Fruit fly (Drosophila melanogaster) whole organism, embryonic: ENCODE results near the gene RpL6.
A peak's percentile ranks its signal among the peaks of the same experiment; 100 is the strongest.

Experiments
- Aef1 ChIP-seq: fragments of 200-800 bp; sonication (Bioruptor generic); IDR thresholded peaks from 3 replicates; pipeline ENCODE4 v1.3.6; 2022; ENCODE audit warnings: missing biosample characterization, missing genetic modification characterization
- B-H1 ChIP-seq: fragments of 200-800 bp; sonication (Bioruptor generic); IDR thresholded peaks from 3 replicates; pipeline ENCODE4 v1.3.6; 2022; ENCODE audit warnings: missing biosample characterization, missing genetic modification characterization
- CG10543 ChIP-seq: fragments of 200-800 bp; sonication (Bioruptor generic); optimal IDR thresholded peaks from 3 replicates; lab custom pipeline; 2017; ENCODE audit warnings: missing biosample characterization, mild to moderate bottlenecking, missing genetic modification characterization, moderate library complexity
- CG12391 ChIP-seq: fragments of 200-800 bp; sonication (Bioruptor generic); optimal IDR thresholded peaks from 3 replicates; lab custom pipeline; 2018; ENCODE audit warnings: missing biosample characterization, mild to moderate bottlenecking, missing genetic modification characterization, moderate library complexity
- CG13296 ChIP-seq: fragments of 200-800 bp; sonication (Bioruptor generic); optimal IDR thresholded peaks from 3 replicates; lab custom pipeline; 2018; ENCODE audit warnings: missing biosample characterization, mild to moderate bottlenecking, missing genetic modification characterization
- CG14014 ChIP-seq: fragments of 200-800 bp; sonication (Bioruptor generic); IDR thresholded peaks from 2 replicates; pipeline ENCODE4 v1.3.6; 2022; ENCODE audit warnings: missing biosample characterization, missing genetic modification characterization
- CG14441 ChIP-seq: fragments of 200-800 bp; sonication (Bioruptor generic); IDR thresholded peaks from 2 replicates; pipeline ENCODE4 v1.3.6; 2022; ENCODE audit warnings: missing biosample characterization, missing genetic modification characterization
- CG15269 ChIP-seq: fragments of 200-800 bp; sonication (Bioruptor generic); optimal IDR thresholded peaks from 2 replicates; lab custom pipeline; 2018; ENCODE audit warnings: missing biosample characterization, mild to moderate bottlenecking, missing genetic modification characterization, moderate library complexity
- CG2712 ChIP-seq: fragments of 200-800 bp; optimal IDR thresholded peaks from 3 replicates; lab custom pipeline; 2019; ENCODE audit warnings: missing biosample characterization, mild to moderate bottlenecking, missing genetic modification characterization, moderate library complexity
- CG4730 ChIP-seq: fragments of 200-800 bp; sonication (Bioruptor generic); IDR thresholded peaks from 2 replicates; pipeline ENCODE4 v1.3.6; 2022; ENCODE audit warnings: missing biosample characterization, missing genetic modification characterization
- CG5180 ChIP-seq: fragments of 200-800 bp; sonication (Bioruptor generic); optimal IDR thresholded peaks from 3 replicates; lab custom pipeline; 2017; ENCODE audit warnings: missing biosample characterization, missing genetic modification characterization, mild to moderate bottlenecking, moderate library complexity, missing genetic modification reagents
- CG8089 ChIP-seq: fragments of 200-800 bp; sonication (Bioruptor generic); optimal IDR thresholded peaks from 3 replicates; lab custom pipeline; 2016; ENCODE audit warnings: missing biosample characterization, missing genetic modification characterization
- CG9876 ChIP-seq: fragments of 200-800 bp; sonication (Bioruptor generic); optimal IDR thresholded peaks from 2 replicates; lab custom pipeline; 2016; ENCODE audit warnings: missing biosample characterization, missing genetic modification characterization
- CoRest ChIP-seq: fragments of 200-800 bp; sonication (Bioruptor generic); optimal IDR thresholded peaks from 3 replicates; lab custom pipeline; 2018; ENCODE audit warnings: missing biosample characterization, mild to moderate bottlenecking, missing genetic modification characterization, moderate library complexity
- D ChIP-seq, 2 experiments: fragments of 200-800 bp in 1 of 2; fragments of >200 bp in 1 of 2; sonication (Bioruptor generic) in 1 of 2; optimal IDR thresholded peaks; 2 replicates in 1 of 2; 3 replicates in 1 of 2; lab custom pipeline; 2017; ENCODE audit warnings: mild to moderate bottlenecking in 1 of 2, missing biosample characterization in 1 of 2, missing genetic modification characterization in 1 of 2, missing genetic modification reagents in 1 of 2
- Dfd ChIP-seq, 2 experiments: fragments of >200 bp; optimal IDR thresholded peaks; 2 replicates each; lab custom pipeline; 2017; ENCODE audit warnings: missing biosample characterization in 2 of 2, missing genetic modification characterization in 2 of 2
- Dip2 ChIP-seq: fragments of 200-800 bp; sonication (Bioruptor generic); IDR thresholded peaks from 2 replicates; pipeline ENCODE4 v1.3.6; 2022; ENCODE audit warnings: missing biosample characterization, missing genetic modification characterization
- Dll ChIP-seq: fragments of 200-800 bp; sonication (Bioruptor generic); IDR thresholded peaks from 4 replicates; pipeline ENCODE4 v1.3.6; 2022; ENCODE audit warnings: missing biosample characterization, missing genetic modification characterization; ENCODE audit not compliant: partially characterized antibody
- Eip74EF ChIP-seq, 2 experiments: fragments of 200-800 bp in 1 of 2; fragments of >200 bp in 1 of 2; sonication (Bioruptor generic) in 1 of 2; optimal IDR thresholded peaks; 2 replicates each; lab custom pipeline; 2017 to 2019; ENCODE audit warnings: missing biosample characterization in 2 of 2, missing genetic modification characterization in 2 of 2, mild to moderate bottlenecking in 1 of 2, moderate library complexity in 1 of 2
- Elba2 ChIP-seq: fragments of 200-800 bp; sonication (Bioruptor generic); optimal IDR thresholded peaks from 3 replicates; lab custom pipeline; 2016; ENCODE audit warnings: missing biosample characterization, missing genetic modification characterization
- Gug ChIP-seq: fragments of 200-800 bp; sonication (Bioruptor generic); IDR thresholded peaks from 4 replicates; pipeline ENCODE4 v1.3.6; 2022; ENCODE audit warnings: missing biosample characterization, missing genetic modification characterization
- HHEX ChIP-seq: fragments of 200-800 bp; sonication (Bioruptor generic); optimal IDR thresholded peaks from 3 replicates; lab custom pipeline; 2017; ENCODE audit warnings: missing biosample characterization, mild to moderate bottlenecking, missing genetic modification characterization, missing genetic modification reagents
- HmgD ChIP-seq: fragments of 200-800 bp; sonication (Bioruptor generic); optimal IDR thresholded peaks from 3 replicates; lab custom pipeline; 2016; ENCODE audit warnings: missing biosample characterization, missing genetic modification characterization
- Hmr ChIP-seq: fragments of 200-800 bp; sonication (Bioruptor generic); optimal IDR thresholded peaks from 3 replicates; lab custom pipeline; 2017; ENCODE audit warnings: mild to moderate bottlenecking, missing biosample characterization, missing genetic modification reagents, missing genetic modification characterization
- Mad ChIP-seq: fragments of 200-800 bp; sonication (Bioruptor generic); optimal IDR thresholded peaks from 2 replicates; lab custom pipeline; 2016; ENCODE audit warnings: missing biosample characterization, missing genetic modification characterization
- Meics ChIP-seq: fragments of 200-800 bp; sonication (Bioruptor generic); optimal IDR thresholded peaks from 2 replicates; lab custom pipeline; 2017; ENCODE audit warnings: missing biosample characterization, mild to moderate bottlenecking, missing genetic modification characterization
- Myb ChIP-seq: fragments of 200-800 bp; sonication (Bioruptor generic); optimal IDR thresholded peaks from 2 replicates; lab custom pipeline; 2016; ENCODE audit warnings: missing biosample characterization, missing genetic modification characterization
- Opbp ChIP-seq: fragments of 200-800 bp; sonication (Bioruptor generic); IDR thresholded peaks from 3 replicates; pipeline ENCODE4 v1.3.6; 2022; ENCODE audit warnings: missing biosample characterization, missing genetic modification characterization; ENCODE audit not compliant: partially characterized antibody
- ap ChIP-seq: fragments of 200-800 bp; sonication (Bioruptor generic); IDR thresholded peaks from 2 replicates; pipeline ENCODE4 v1.3.6; 2022; ENCODE audit warnings: missing biosample characterization, missing genetic modification characterization
- az2 ChIP-seq: fragments of 200-800 bp; sonication (Bioruptor generic); optimal IDR thresholded peaks from 3 replicates; lab custom pipeline; 2016; ENCODE audit warnings: missing biosample characterization, missing genetic modification characterization
- chn ChIP-seq: fragments of 200-800 bp; sonication (Bioruptor generic); optimal IDR thresholded peaks from 2 replicates; lab custom pipeline; 2016; ENCODE audit warnings: missing biosample characterization, missing genetic modification characterization
- dan ChIP-seq: fragments of 200-800 bp; sonication (Bioruptor generic); IDR thresholded peaks from 2 replicates; pipeline ENCODE4 v1.3.6; 2022; ENCODE audit warnings: missing biosample characterization, missing genetic modification characterization
- disco-r ChIP-seq: fragments of 200-800 bp; sonication (Bioruptor generic); optimal IDR thresholded peaks from 2 replicates; lab custom pipeline; 2016; ENCODE audit warnings: missing biosample characterization, missing genetic modification characterization
- dm ChIP-seq: fragments of 200-800 bp; sonication (Bioruptor generic); optimal IDR thresholded peaks from 3 replicates; lab custom pipeline; 2016; ENCODE audit warnings: missing biosample characterization, missing genetic modification characterization
- dmrt99B ChIP-seq: fragments of 200-800 bp; sonication (Bioruptor generic); optimal IDR thresholded peaks from 2 replicates; lab custom pipeline; 2018; ENCODE audit warnings: missing biosample characterization, mild to moderate bottlenecking, missing genetic modification characterization, moderate library complexity
- en ChIP-seq: fragments of 200-800 bp; sonication (Bioruptor generic); optimal IDR thresholded peaks from 2 replicates; lab custom pipeline; 2016; ENCODE audit warnings: missing biosample characterization, missing genetic modification characterization
- hbn ChIP-seq: fragments of 200-800 bp; sonication (Bioruptor generic); IDR thresholded peaks from 2 replicates; pipeline ENCODE4 v1.3.6; 2022; ENCODE audit warnings: missing biosample characterization, missing genetic modification characterization; ENCODE audit not compliant: partially characterized antibody
- jigr1 ChIP-seq: fragments of 200-800 bp; sonication (Bioruptor generic); IDR thresholded peaks from 3 replicates; pipeline ENCODE4 v1.3.6; 2022; ENCODE audit warnings: missing biosample characterization, missing genetic modification characterization
- jing ChIP-seq: fragments of 200-800 bp; sonication (Bioruptor generic); optimal IDR thresholded peaks from 2 replicates; lab custom pipeline; 2018; ENCODE audit warnings: missing biosample characterization, mild to moderate bottlenecking, missing genetic modification characterization
- lbe ChIP-seq: fragments of 200-800 bp; sonication (Bioruptor generic); optimal IDR thresholded peaks from 2 replicates; lab custom pipeline; 2016; ENCODE audit warnings: missing biosample characterization, mild to moderate bottlenecking, missing genetic modification characterization
- lmd ChIP-seq: fragments of 200-800 bp; sonication (Bioruptor generic); IDR thresholded peaks from 2 replicates; pipeline ENCODE4 v1.3.6; 2022; ENCODE audit warnings: missing biosample characterization, missing genetic modification characterization
- nau ChIP-seq: fragments of 200-800 bp; sonication (Bioruptor generic); optimal IDR thresholded peaks from 3 replicates; lab custom pipeline; 2017; ENCODE audit warnings: missing biosample characterization, mild to moderate bottlenecking, missing genetic modification characterization, missing genetic modification reagents
- p53 ChIP-seq: fragments of 200-800 bp; sonication (Bioruptor generic); optimal IDR thresholded peaks from 2 replicates; lab custom pipeline; 2016; ENCODE audit warnings: missing biosample characterization, missing genetic modification characterization
- peb ChIP-seq: fragments of 200-800 bp; sonication (Bioruptor generic); IDR thresholded peaks from 2 replicates; pipeline ENCODE4 v1.3.6; 2022; ENCODE audit warnings: missing biosample characterization, missing genetic modification characterization
- ro ChIP-seq: fragments of 200-800 bp; sonication (Bioruptor generic); IDR thresholded peaks from 2 replicates; pipeline ENCODE4 v1.3.6; 2022; ENCODE audit warnings: missing biosample characterization, missing genetic modification characterization
- sens ChIP-seq: fragments of 200-800 bp; sonication (Bioruptor generic); peaks from one replicate; lab custom pipeline; 2016; ENCODE audit warnings: missing biosample characterization, missing genetic modification characterization
- sna ChIP-seq: fragments of 200-800 bp; sonication (Bioruptor generic); IDR thresholded peaks from 2 replicates; pipeline ENCODE4 v1.3.6; 2022; ENCODE audit warnings: missing biosample characterization, missing genetic modification characterization; ENCODE audit not compliant: partially characterized antibody
- sqz ChIP-seq: fragments of 200-800 bp; sonication (Bioruptor generic); optimal IDR thresholded peaks from 3 replicates; lab custom pipeline; 2018; ENCODE audit warnings: missing biosample characterization, mild to moderate bottlenecking, missing genetic modification characterization
- usp ChIP-seq: fragments of >200 bp; optimal IDR thresholded peaks from 2 replicates; lab custom pipeline; 2017; ENCODE audit warnings: missing biosample characterization, missing genetic modification characterization
- vvl ChIP-seq: fragments of 200-800 bp; sonication (Bioruptor generic); IDR thresholded peaks from 2 replicates; pipeline ENCODE4 v1.3.6; 2022; ENCODE audit warnings: missing biosample characterization, missing genetic modification characterization
- z ChIP-seq: fragments of 200-800 bp; sonication (Bioruptor generic); IDR thresholded peaks from 3 replicates; pipeline ENCODE4 v1.3.6; 2022; ENCODE audit warnings: missing biosample characterization, missing genetic modification characterization
- zen2 ChIP-seq: fragments of 200-800 bp; sonication (Bioruptor generic); IDR thresholded peaks from 3 replicates; pipeline ENCODE4 v1.3.6; 2022; ENCODE audit warnings: missing biosample characterization, missing genetic modification characterization; ENCODE audit not compliant: partially characterized antibody

The RpL6 gene

dm6 chr3R:31603655-31604054 is 7.7 kb upstream of the RpL6 start (continued):
- no peak for TF ChIP-seq zen2 (GFP tag; lab: Robert Waterston, UW)
- TF ChIP-seq Eip74EF (GFP tag; optimal IDR thresholded peaks at IDR 0.05; lab: Kevin White, UChicago): peak in 1 of 2 experiments; percentile 34
- TF ChIP-seq HmgD: no peak
- no peak for TF ChIP-seq sna (GFP tag; lab: Robert Waterston, UW)
- TF ChIP-seq sens: peak; percentile 49
- no peak for TF ChIP-seq p53 (GFP tag; lab: Kevin White, UChicago)
- TF ChIP-seq lmd: no peak
- no peak for TF ChIP-seq dan (GFP tag; lab: Robert Waterston, UW)
- TF ChIP-seq nau (GFP tag; lab: Kevin White, UChicago): peak; percentile 28
- TF ChIP-seq CG5180 (GFP tag; lab: Kevin White, UChicago): no peak
- no peak for TF ChIP-seq peb (GFP tag; lab: Robert Waterston, UW)
- no peak for TF ChIP-seq CG14441 (GFP tag; lab: Robert Waterston, UW)
- peak; percentile 59 for TF ChIP-seq CG10543 (GFP tag; lab: Kevin White, UChicago)
- TF ChIP-seq Opbp (GFP tag; lab: Robert Waterston, UW): no peak
- no peak for TF ChIP-seq disco-r (GFP tag; lab: Kevin White, UChicago)
- no peak for TF ChIP-seq Meics (GFP tag; lab: Kevin White, UChicago)
- no peak for TF ChIP-seq jing (GFP tag; lab: Kevin White, UChicago)
- TF ChIP-seq CG4730: no peak
- TF ChIP-seq ro (GFP tag; lab: Robert Waterston, UW): no peak
- TF ChIP-seq Dll (GFP tag; lab: Robert Waterston, UW): no peak
- no peak for TF ChIP-seq dm (GFP tag; lab: Kevin White, UChicago)
- TF ChIP-seq HHEX (GFP tag; lab: Kevin White, UChicago): no peak
- TF ChIP-seq Gug (GFP tag; lab: Robert Waterston, UW): no peak
- no peak for TF ChIP-seq vvl (GFP tag; lab: Robert Waterston, UW)
- no peak for TF ChIP-seq z (GFP tag; lab: Robert Waterston, UW)
- no peak for TF ChIP-seq hbn
- no peak for TF ChIP-seq dmrt99B (tag; lab: Kevin White, UChicago)
- no peak for TF ChIP-seq Aef1
- TF ChIP-seq usp (GFP tag; lab: Kevin White, UChicago): no peak
- TF ChIP-seq az2 (GFP tag; lab: Kevin White, UChicago): no peak
- no peak for TF ChIP-seq Mad (GFP tag; lab: Kevin White, UChicago)
- TF ChIP-seq CoRest (tag; lab: Kevin White, UChicago): no peak
- no peak for TF ChIP-seq CG2712 (tag; lab: Kevin White, UChicago)
- no peak for TF ChIP-seq en
- TF ChIP-seq jigr1 (GFP tag; lab: Robert Waterston, UW): no peak
- no peak for TF ChIP-seq CG9876 (GFP tag; lab: Kevin White, UChicago)
- no peak for TF ChIP-seq CG15269
- TF ChIP-seq Dfd (GFP tag; optimal IDR thresholded peaks at IDR 0.05; lab: Kevin White, UChicago): no peak
- TF ChIP-seq D (optimal IDR thresholded peaks at IDR 0.05; lab: Kevin White, UChicago): no peak
- no peak for TF ChIP-seq D (GFP tag; optimal IDR thresholded peaks at IDR 0.05; lab: Kevin White, UChicago)
- TF ChIP-seq Elba2 (GFP tag; lab: Kevin White, UChicago): no peak
- TF ChIP-seq Hmr (GFP tag; lab: Kevin White, UChicago): peak; percentile 33
- no peak for TF ChIP-seq sqz
- TF ChIP-seq Dip2 (GFP tag; lab: Robert Waterston, UW): no peak
- TF ChIP-seq CG8089 (GFP tag; lab: Kevin White, UChicago): no peak
- TF ChIP-seq lbe (GFP tag; lab: Kevin White, UChicago): no peak
- TF ChIP-seq B-H1 (GFP tag; lab: Robert Waterston, UW): no peak
- no peak for TF ChIP-seq chn (GFP tag; lab: Kevin White, UChicago)
- TF ChIP-seq ap (GFP tag; lab: Robert Waterston, UW): no peak
- no peak for TF ChIP-seq CG12391 (tag; lab: Kevin White, UChicago)
- peak; percentile 18 for TF ChIP-seq CG13296 (GFP tag; lab: Kevin White, UChicago)
- TF ChIP-seq CG14014 (GFP tag; lab: Robert Waterston, UW): peak; percentile 31; the same call in 1 of the 2 replicates
- no peak for TF ChIP-seq Myb (GFP tag; lab: Kevin White, UChicago)
